Worm (Caenorhabditis elegans) whole organism, L4/young adult: ENCODE results near the gene F41C6.7.

Experiments
- W03F9.2 ChIP-seq: fragments of 150-350 bp; optimal IDR thresholded peaks from 2 replicates; lab custom pipeline; 2014; ENCODE audit warnings: missing biosample characterization, missing genetic modification characterization
- dao-5 ChIP-seq: sonication (generic microtip); optimal IDR thresholded peaks from 2 replicates; lab custom pipeline; 2016; ENCODE audit warnings: missing genotype, missing genetic modification characterization, moderate library complexity, missing compliant biosample characterization
- him-1 ChIP-seq: sonication (generic microtip); optimal IDR thresholded peaks from 2 replicates; lab custom pipeline; 2016; ENCODE audit warnings: missing genotype, missing genetic modification reagents, missing genetic modification characterization, missing compliant biosample characterization

ce11 chrX:6861564-6861963 lies 23.5 kb downstream of the F41C6.7 start:
- TF ChIP-seq him-1 (tag; lab: Kevin White, UChicago) (no peak), W03F9.2 (tag; lab: Kevin White, UChicago) (no peak), dao-5 (tag; lab: Kevin White, UChicago) (no peak)
